Worm (Caenorhabditis elegans) whole organism, L4 larva: ENCODE measurements around the gene Y22D7AL.3.
A peak's percentile ranks its signal among the peaks of the same experiment; 100 is the strongest.

ENCODE experiments used
- D1046.2 ChIP-seq: fragments of 200-800 bp; sonication (Bioruptor generic); IDR thresholded peaks from 2 replicates; pipeline ENCODE4 v1.3.6; 2022; ENCODE audit warnings: missing genetic modification characterization, missing compliant biosample characterization
- F26F4.8 ChIP-seq: fragments of 200-800 bp; sonication (Bioruptor generic); conservative IDR thresholded peaks from 2 replicates; pipeline ENCODE4 v1.3.6; 2022; ENCODE audit warnings: missing genetic modification characterization, missing compliant biosample characterization
- F37D6.2 ChIP-seq: sonication (generic microtip); optimal IDR thresholded peaks from 2 replicates; lab custom pipeline; 2016; ENCODE audit warnings: mild to moderate bottlenecking, missing genetic modification characterization, missing compliant biosample characterization
- F44E2.7 ChIP-seq: fragments of 200-800 bp; sonication (Bioruptor generic); IDR thresholded peaks from 2 replicates; pipeline ENCODE4 v2.1.2; 2022; ENCODE audit warnings: missing genetic modification characterization, missing compliant biosample characterization
- F49E8.2 ChIP-seq: sonication (generic microtip); optimal IDR thresholded peaks from 2 replicates; lab custom pipeline; 2016; ENCODE audit warnings: missing compliant biosample characterization, mild to moderate bottlenecking, missing genetic modification characterization, borderline replicate concordance
- T26A8.4 ChIP-seq: fragments of 200-800 bp; sonication (Bioruptor generic); IDR thresholded peaks from 2 replicates; pipeline ENCODE4 v1.3.6; 2022; ENCODE audit warnings: missing genetic modification characterization, missing compliant biosample characterization
- ZK337.2 ChIP-seq: fragments of 200-800 bp; sonication (Bioruptor generic); IDR thresholded peaks from 2 replicates; pipeline ENCODE4 v1.3.6; 2022; ENCODE audit warnings: missing genetic modification reagents, missing genetic modification characterization, missing compliant biosample characterization
- aly-2 ChIP-seq: sonication (generic microtip); optimal IDR thresholded peaks from 2 replicates; lab custom pipeline; 2018; ENCODE audit warnings: missing biosample characterization, missing genetic modification characterization
- ama-1 ChIP-seq: fragments of 150-350 bp; optimal IDR thresholded peaks from 2 replicates; lab custom pipeline; 2014; ENCODE audit warnings: inconsistent platforms, mixed read lengths
- attf-4 ChIP-seq: sonication (generic microtip); optimal IDR thresholded peaks from 3 replicates; lab custom pipeline; 2017; ENCODE audit warnings: missing biosample characterization, missing genetic modification characterization
- ceh-32 ChIP-seq: sonication (generic microtip); optimal IDR thresholded peaks from 2 replicates; lab custom pipeline; 2016; ENCODE audit warnings: mild to moderate bottlenecking, missing genetic modification characterization, missing compliant biosample characterization; ENCODE audit not compliant: poor library complexity
- ceh-44 ChIP-seq: fragments of 200-800 bp; sonication (Bioruptor generic); IDR thresholded peaks from 2 replicates; pipeline ENCODE4 v1.3.6; 2022; ENCODE audit warnings: missing genetic modification reagents, missing genetic modification characterization, missing compliant biosample characterization
- ces-1 ChIP-seq: fragments of 150-350 bp; sonication (generic microtip); optimal IDR thresholded peaks from 4 replicates; lab custom pipeline; 2014; ENCODE audit warnings: missing biosample characterization, missing genetic modification reagents, missing genetic modification characterization
- ctbp-1 ChIP-seq: fragments of 200-800 bp; sonication (Bioruptor generic); IDR thresholded peaks from 2 replicates; pipeline ENCODE4 v1.3.6; 2022; ENCODE audit warnings: missing genetic modification reagents, missing genetic modification characterization, missing compliant biosample characterization
- dmd-9 ChIP-seq: fragments of 200-800 bp; sonication (Bioruptor generic); IDR thresholded peaks from 2 replicates; pipeline ENCODE4 v1.3.6; 2022; ENCODE audit warnings: missing genetic modification reagents, missing genetic modification characterization, missing compliant biosample characterization
- dpl-1 ChIP-seq: fragments of 150-350 bp; optimal IDR thresholded peaks from 2 replicates; lab custom pipeline; 2014; ENCODE audit warnings: missing biosample characterization, missing genetic modification reagents, missing genetic modification characterization
- duxl-1 ChIP-seq: sonication (generic microtip); optimal IDR thresholded peaks from 2 replicates; lab custom pipeline; 2016; ENCODE audit warnings: mild to moderate bottlenecking, missing genetic modification characterization, moderate library complexity, missing compliant biosample characterization; ENCODE audit not compliant: poor library complexity
- dve-1 ChIP-seq: sonication (generic microtip); optimal IDR thresholded peaks from 2 replicates; lab custom pipeline; 2017; ENCODE audit warnings: antibody characterized with exemption, mild to moderate bottlenecking, missing genetic modification characterization, missing compliant biosample characterization; ENCODE audit not compliant: insufficient read depth
- egl-43 ChIP-seq: fragments of 200-800 bp; sonication (Bioruptor generic); IDR thresholded peaks from 2 replicates; pipeline ENCODE4 v1.3.6; 2022; ENCODE audit warnings: missing genetic modification reagents, missing genetic modification characterization, missing compliant biosample characterization
- gei-8 ChIP-seq: fragments of 200-800 bp; sonication (Bioruptor generic); optimal IDR thresholded peaks from 2 replicates; lab custom pipeline; 2018; ENCODE audit warnings: mild to moderate bottlenecking, missing genetic modification characterization, missing compliant biosample characterization
- hif-1 ChIP-seq, 2 experiments: sonication (generic microtip); optimal IDR thresholded peaks; 2 replicates each; lab custom pipeline; 2016 to 2017; ENCODE audit warnings: missing compliant biosample characterization in 2 of 2, missing genetic modification characterization in 2 of 2, missing genetic modification reagents in 2 of 2, missing genotype in 2 of 2, mild to moderate bottlenecking in 1 of 2
- hlh-11 ChIP-seq: fragments of 200-800 bp; sonication (Bioruptor generic); optimal IDR thresholded peaks from 2 replicates; lab custom pipeline; 2018; ENCODE audit warnings: mild to moderate bottlenecking, missing genetic modification characterization, missing compliant biosample characterization
- hmg-1.1 ChIP-seq: fragments of 200-800 bp; sonication (Bioruptor generic); IDR thresholded peaks from 2 replicates; pipeline ENCODE4 v1.3.6; 2022; ENCODE audit warnings: missing genetic modification reagents, missing genetic modification characterization, missing compliant biosample characterization
- jun-1 ChIP-seq: fragments of 150-350 bp; optimal IDR thresholded peaks from 2 replicates; lab custom pipeline; 2014; ENCODE audit warnings: missing biosample characterization, missing genetic modification reagents, missing genetic modification characterization
- lim-7 ChIP-seq: fragments of 200-800 bp; sonication (Bioruptor generic); IDR thresholded peaks from 2 replicates; pipeline ENCODE4 v1.3.6; 2022; ENCODE audit warnings: missing genetic modification characterization, missing compliant biosample characterization
- lin-13 ChIP-seq: fragments of 150-350 bp; optimal IDR thresholded peaks from 2 replicates; lab custom pipeline; 2014; ENCODE audit warnings: missing biosample characterization, missing genetic modification reagents, missing genetic modification characterization
- lin-15B ChIP-seq: fragments of 150-350 bp; sonication (generic microtip); optimal IDR thresholded peaks from 3 replicates; lab custom pipeline; 2014; ENCODE audit warnings: missing biosample characterization, missing genetic modification characterization
- lin-29 ChIP-seq: fragments of 200-800 bp; sonication (Bioruptor generic); IDR thresholded peaks from 2 replicates; pipeline ENCODE4 v1.3.6; 2022; ENCODE audit warnings: missing genetic modification reagents, missing genetic modification characterization, missing compliant biosample characterization
- madf-9 ChIP-seq: fragments of 200-800 bp; sonication (Bioruptor generic); conservative IDR thresholded peaks from 2 replicates; pipeline ENCODE4 v1.3.6; 2022; ENCODE audit warnings: missing genetic modification reagents, missing genetic modification characterization, missing compliant biosample characterization
- mxl-2 ChIP-seq: fragments of 200-800 bp; sonication (Bioruptor generic); conservative IDR thresholded peaks from 2 replicates; pipeline ENCODE4 v1.3.6; 2022; ENCODE audit warnings: missing genetic modification reagents, missing genetic modification characterization, missing compliant biosample characterization
- nhr-10 ChIP-seq: fragments of 150-350 bp; optimal IDR thresholded peaks from 2 replicates; lab custom pipeline; 2014; ENCODE audit warnings: missing biosample characterization, missing genetic modification characterization
- nhr-102 ChIP-seq: sonication (generic microtip); optimal IDR thresholded peaks from 2 replicates; lab custom pipeline; 2016; ENCODE audit warnings: mild to moderate bottlenecking, missing genetic modification characterization, moderate library complexity, missing compliant biosample characterization
- nhr-237 ChIP-seq: sonication (generic microtip); optimal IDR thresholded peaks from 2 replicates; lab custom pipeline; 2017; ENCODE audit warnings: missing biosample characterization, missing genetic modification characterization
- nhr-28 ChIP-seq: fragments of 150-350 bp; optimal IDR thresholded peaks from 2 replicates; lab custom pipeline; 2014; ENCODE audit warnings: missing biosample characterization, missing genetic modification characterization
- nhr-41 ChIP-seq: fragments of 200-800 bp; sonication (Bioruptor generic); IDR thresholded peaks from 2 replicates; pipeline ENCODE4 v1.3.6; 2022; ENCODE audit warnings: missing genetic modification reagents, missing genetic modification characterization, missing compliant biosample characterization
- nhr-6 ChIP-seq: fragments of 150-350 bp; optimal IDR thresholded peaks from 2 replicates; lab custom pipeline; 2014; ENCODE audit warnings: missing biosample characterization, missing genetic modification characterization
- nhr-76 ChIP-seq: fragments of 150-350 bp; optimal IDR thresholded peaks from 2 replicates; lab custom pipeline; 2014; ENCODE audit warnings: missing biosample characterization, missing genetic modification characterization
- rbr-2 ChIP-seq: sonication (generic microtip); optimal IDR thresholded peaks from 2 replicates; lab custom pipeline; 2016; ENCODE audit warnings: missing genotype, missing genetic modification characterization, missing compliant biosample characterization
- sdz-12 ChIP-seq: fragments of 200-800 bp; sonication (Bioruptor generic); optimal IDR thresholded peaks from 2 replicates; lab custom pipeline; 2018; ENCODE audit warnings: mild to moderate bottlenecking, missing genetic modification characterization, missing compliant biosample characterization
- set-16 ChIP-seq: fragments of 200-800 bp; sonication (Bioruptor generic); IDR thresholded peaks from 2 replicates; pipeline ENCODE4 v1.3.6; 2022; ENCODE audit warnings: missing genetic modification reagents, missing genetic modification characterization, missing compliant biosample characterization
- skn-1 ChIP-seq: fragments of 150-350 bp; optimal IDR thresholded peaks from 2 replicates; lab custom pipeline; 2014; ENCODE audit warnings: missing biosample characterization, missing genetic modification characterization
- spr-1 ChIP-seq: sonication (generic microtip); optimal IDR thresholded peaks from 2 replicates; lab custom pipeline; 2016; ENCODE audit warnings: mild to moderate bottlenecking, missing genetic modification characterization, missing compliant biosample characterization
- tag-97 ChIP-seq: fragments of 200-800 bp; sonication (Bioruptor generic); IDR thresholded peaks from 2 replicates; pipeline ENCODE4 v1.3.6; 2022; ENCODE audit warnings: missing genetic modification characterization, missing compliant biosample characterization
- tra-1 ChIP-seq: fragments of 200-800 bp; sonication (Bioruptor generic); IDR thresholded peaks from 2 replicates; pipeline ENCODE4 v1.3.6; 2022; ENCODE audit warnings: missing genetic modification reagents, missing genetic modification characterization, missing compliant biosample characterization
- unc-130 ChIP-seq: sonication (generic microtip); optimal IDR thresholded peaks from 2 replicates; lab custom pipeline; 2016; ENCODE audit warnings: missing genetic modification reagents, missing genetic modification characterization, missing compliant biosample characterization
- vab-7 ChIP-seq: fragments of 200-800 bp; sonication (Bioruptor generic); IDR thresholded peaks from 2 replicates; pipeline ENCODE4 v1.3.6; 2022; ENCODE audit warnings: missing genetic modification reagents, missing genetic modification characterization, missing compliant biosample characterization
- zfp-2 ChIP-seq: sonication (generic microtip); optimal IDR thresholded peaks from 2 replicates; lab custom pipeline; 2016; ENCODE audit warnings: mild to moderate bottlenecking, missing genetic modification characterization, missing compliant biosample characterization
- zfp-3 ChIP-seq: fragments of 200-800 bp; sonication (Bioruptor generic); conservative IDR thresholded peaks from 2 replicates; pipeline ENCODE4 v1.3.6; 2022; ENCODE audit warnings: missing genetic modification reagents, missing genetic modification characterization, missing compliant biosample characterization
- zip-2 ChIP-seq: fragments of 150-350 bp; optimal IDR thresholded peaks from 2 replicates; lab custom pipeline; 2014; ENCODE audit warnings: missing biosample characterization, missing genetic modification characterization
- ztf-11 ChIP-seq: fragments of 150-350 bp; optimal IDR thresholded peaks from 2 replicates; lab custom pipeline; 2014; ENCODE audit warnings: missing biosample characterization, missing genetic modification characterization
- ztf-7 ChIP-seq: fragments of 150-350 bp; optimal IDR thresholded peaks from 2 replicates; lab custom pipeline; 2014; ENCODE audit warnings: missing biosample characterization, missing genetic modification characterization

Y22D7AL.3 gene

DNA sequence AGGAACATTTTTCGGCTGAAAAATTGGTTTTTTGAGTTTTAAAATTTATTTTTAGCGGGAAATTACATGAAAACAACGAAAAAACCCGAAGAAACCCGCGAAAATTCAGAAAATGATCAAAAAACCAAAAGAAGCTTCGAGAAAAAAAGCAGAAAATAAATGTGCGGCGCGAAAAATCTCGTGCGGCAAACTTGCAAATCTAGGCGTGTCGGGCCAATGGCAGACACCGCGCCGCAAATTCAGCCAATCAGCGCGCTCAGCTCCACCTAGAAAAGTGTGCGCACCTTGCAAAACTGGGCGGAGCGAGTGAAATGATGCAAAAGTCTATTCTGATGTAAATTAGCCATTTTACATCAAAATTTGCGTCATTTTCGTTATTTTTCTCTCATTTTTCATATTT, 22.3 kb upstream of the Y22D7AL.3 start, which contains the start of gene Y22D7AL.10 (continued):
- peak; percentile 92 for TF ChIP-seq set-16 (GFP tag; lab: Robert Waterston, UW)
- TF ChIP-seq nhr-76 (tag; lab: Kevin White, UChicago) = peak; percentile 46
- TF ChIP-seq hlh-11 (tag; lab: Kevin White, UChicago) = peak; percentile 97
- peak; percentile 86; the same call in 1 of the 2 replicates for TF ChIP-seq ceh-44
- no peak for TF ChIP-seq attf-4
- TF ChIP-seq gei-8 (GFP tag; lab: Kevin White, UChicago) = peak; percentile 81
- peak; percentile 98 for TF ChIP-seq lin-29 (GFP tag; lab: Robert Waterston, UW)
- TF ChIP-seq tra-1 (GFP tag; lab: Robert Waterston, UW) = peak; percentile 97
- TF ChIP-seq lim-7 = peak; percentile 53; the same call in 1 of the 2 replicates
- peak; percentile 98 for TF ChIP-seq T26A8.4 (GFP tag; lab: Robert Waterston, UW)
- peak; percentile 83 for TF ChIP-seq ztf-7 (tag; lab: Kevin White, UChicago)
- TF ChIP-seq ZK337.2 (GFP tag; lab: Robert Waterston, UW) = peak; percentile 80
- peak; percentile 96 for TF ChIP-seq zfp-3
- TF ChIP-seq ztf-11 = peak; percentile 33
- peak; percentile 79 for TF ChIP-seq ceh-32 (tag; lab: Kevin White, UChicago)
- peak; percentile 97 for TF ChIP-seq unc-130
- peak; percentile 93 for TF ChIP-seq nhr-10
- peak; percentile 97 for TF ChIP-seq spr-1 (tag; lab: Kevin White, UChicago)
- TF ChIP-seq ctbp-1 = peak; percentile 98
- peak; percentile 92 for TF ChIP-seq dpl-1 (GFP tag; lab: Kevin White, UChicago)
- 0 out of 2 replicates have a peak, but pooled peaks have one; percentile 75 for TF ChIP-seq tag-97 (GFP tag; lab: Robert Waterston, UW)
- peak; percentile 80 to 93 for TF ChIP-seq hif-1 (tag; optimal IDR thresholded peaks at IDR 0.05; lab: Kevin White, UChicago)
- peak; percentile 95 for TF ChIP-seq vab-7
- TF ChIP-seq rbr-2 (tag; lab: Kevin White, UChicago) = peak; percentile 98
- peak; percentile 94 for TF ChIP-seq lin-15B (tag; lab: Kevin White, UChicago)
- TF ChIP-seq lin-13 (GFP tag; lab: Kevin White, UChicago) = peak; percentile 98
- no peak for TF ChIP-seq aly-2 (tag; lab: Kevin White, UChicago)
- TF ChIP-seq nhr-28 (tag; lab: Kevin White, UChicago) = peak; percentile 83
- TF ChIP-seq sdz-12 = peak; percentile 78
- TF ChIP-seq F44E2.7 (GFP tag; lab: Robert Waterston, UW) = peak; percentile 87
- peak; percentile 98 for TF ChIP-seq egl-43 (GFP tag; lab: Robert Waterston, UW)
- peak; percentile 48; the same call in 1 of the 2 replicates for TF ChIP-seq nhr-41 (GFP tag; lab: Robert Waterston, UW)
- no peak for TF ChIP-seq F26F4.8
- peak; percentile 99 for TF ChIP-seq hmg-1.1 (GFP tag; lab: Robert Waterston, UW)
- peak; percentile 97 for TF ChIP-seq F49E8.2
- peak; percentile 53 for TF ChIP-seq ama-1 (lab: Kevin White, UChicago)
- TF ChIP-seq D1046.2 = peak; percentile 93
- peak; percentile 88 for TF ChIP-seq jun-1 (tag; lab: Kevin White, UChicago)
- peak; percentile 97 for TF ChIP-seq duxl-1 (tag; lab: Kevin White, UChicago)
- peak; percentile 87 for TF ChIP-seq zfp-2
- peak; percentile 95 for TF ChIP-seq dmd-9 (GFP tag; lab: Robert Waterston, UW)
- TF ChIP-seq skn-1 (tag; lab: Kevin White, UChicago) = peak; percentile 11
- 0 out of 2 replicates have a peak, but pooled peaks have one; percentile 23 for TF ChIP-seq mxl-2 (GFP tag; lab: Robert Waterston, UW)
- peak; percentile 93 for TF ChIP-seq madf-9 (GFP tag; lab: Robert Waterston, UW)
- TF ChIP-seq nhr-237 = no peak
- peak; percentile 98 for TF ChIP-seq nhr-102
- peak; percentile 83 for TF ChIP-seq ces-1
- TF ChIP-seq nhr-6 (tag; lab: Kevin White, UChicago) = peak; percentile 97
- TF ChIP-seq zip-2 (tag; lab: Kevin White, UChicago) = peak; percentile 84
- peak; percentile 96 for TF ChIP-seq F37D6.2 (tag; lab: Kevin White, UChicago)
- TF ChIP-seq dve-1 (tag; lab: Kevin White, UChicago) = peak; percentile 99
